Worm (Caenorhabditis elegans) whole organism, L2 larva: ENCODE results near the gene phy-2.

Source experiments
- F13H6.1 ChIP-seq: sonication (generic microtip); optimal IDR thresholded peaks from 2 replicates; lab custom pipeline; 2016; ENCODE audit warnings: missing genetic modification characterization, missing compliant biosample characterization
- R02D3.7 ChIP-seq: fragments of 150-350 bp; optimal IDR thresholded peaks from 2 replicates; lab custom pipeline; 2014; ENCODE audit warnings: missing biosample characterization, missing genetic modification characterization
- Y55F3AM.14 ChIP-seq: fragments of 200-800 bp; sonication (Bioruptor generic); optimal IDR thresholded peaks from 2 replicates; lab custom pipeline; 2018; ENCODE audit warnings: mild to moderate bottlenecking, missing genetic modification characterization, missing compliant biosample characterization
- ZK546.5 ChIP-seq: sonication (generic microtip); optimal IDR thresholded peaks from 2 replicates; lab custom pipeline; 2017; ENCODE audit warnings: missing biosample characterization, missing genetic modification characterization
- aly-2 ChIP-seq: fragments of 150-350 bp; optimal IDR thresholded peaks from 2 replicates; lab custom pipeline; 2014; ENCODE audit warnings: missing biosample characterization, missing genetic modification characterization
- blmp-1 ChIP-seq: sonication (generic microtip); optimal IDR thresholded peaks from 2 replicates; lab custom pipeline; 2017; ENCODE audit warnings: missing genetic modification characterization, mild to moderate bottlenecking, missing compliant biosample characterization, antibody characterized with exemption, moderate library complexity; ENCODE audit not compliant: insufficient read depth
- ceh-16 ChIP-seq: fragments of 150-350 bp; optimal IDR thresholded peaks from 2 replicates; lab custom pipeline; 2014; ENCODE audit warnings: missing biosample characterization, missing genetic modification characterization
- crh-2 ChIP-seq: sonication (generic microtip); optimal IDR thresholded peaks from 2 replicates; lab custom pipeline; 2017; ENCODE audit warnings: missing biosample characterization, missing genetic modification characterization
- egl-27 ChIP-seq: sonication (generic microtip); optimal IDR thresholded peaks from 3 replicates; lab custom pipeline; 2017; ENCODE audit warnings: missing biosample characterization, missing genetic modification reagents, missing genetic modification characterization
- elt-3 ChIP-seq: sonication (generic microtip); optimal IDR thresholded peaks from 2 replicates; lab custom pipeline; 2017; ENCODE audit warnings: missing biosample characterization, missing genetic modification characterization
- fos-1 ChIP-seq: fragments of 150-350 bp; optimal IDR thresholded peaks from 2 replicates; lab custom pipeline; 2014; ENCODE audit warnings: missing biosample characterization, missing genetic modification characterization
- gmeb-1 ChIP-seq: fragments of 150-350 bp; optimal IDR thresholded peaks from 2 replicates; lab custom pipeline; 2014; ENCODE audit warnings: missing biosample characterization, missing genetic modification characterization
- lin-11 ChIP-seq: fragments of 150-350 bp; sonication (generic microtip); optimal IDR thresholded peaks from 2 replicates; lab custom pipeline; 2014; ENCODE audit warnings: missing biosample characterization, missing genetic modification characterization, inconsistent platforms, mixed read lengths
- lin-13 ChIP-seq: fragments of 150-350 bp; optimal IDR thresholded peaks from 2 replicates; lab custom pipeline; 2014; ENCODE audit warnings: missing biosample characterization, missing genetic modification reagents, missing genetic modification characterization
- mdl-1 ChIP-seq, 2 experiments: fragments of 150-350 bp in 1 of 2; sonication (generic microtip) in 1 of 2; optimal IDR thresholded peaks; 2 replicates each; lab custom pipeline; 2017; ENCODE audit warnings: missing biosample characterization in 2 of 2, missing genetic modification characterization in 2 of 2
- nhr-10 ChIP-seq: sonication (generic microtip); optimal IDR thresholded peaks from 2 replicates; lab custom pipeline; 2017; ENCODE audit warnings: missing biosample characterization, missing genetic modification characterization
- nhr-129 ChIP-seq: fragments of 150-350 bp; optimal IDR thresholded peaks from 2 replicates; lab custom pipeline; 2014; ENCODE audit warnings: missing biosample characterization, missing genetic modification characterization
- nhr-23 ChIP-seq: fragments of 150-350 bp; optimal IDR thresholded peaks from 2 replicates; lab custom pipeline; 2014; ENCODE audit warnings: missing biosample characterization, missing genetic modification reagents, missing genetic modification characterization
- nhr-237 ChIP-seq: fragments of 150-350 bp; optimal IDR thresholded peaks from 2 replicates; lab custom pipeline; 2014; ENCODE audit warnings: missing biosample characterization, missing genetic modification characterization
- nhr-25 ChIP-seq: fragments of 150-350 bp; sonication (generic microtip); optimal IDR thresholded peaks from 3 replicates; lab custom pipeline; 2014; ENCODE audit warnings: missing biosample characterization, missing genetic modification characterization
- nhr-6 ChIP-seq: fragments of 150-350 bp; optimal IDR thresholded peaks from 2 replicates; lab custom pipeline; 2014; ENCODE audit warnings: missing biosample characterization, missing genetic modification characterization
- nhr-77 ChIP-seq: fragments of 150-350 bp; optimal IDR thresholded peaks from 2 replicates; lab custom pipeline; 2014; ENCODE audit warnings: missing biosample characterization, missing genetic modification characterization
- peb-1 ChIP-seq: fragments of 150-350 bp; optimal IDR thresholded peaks from 2 replicates; lab custom pipeline; 2014; ENCODE audit warnings: missing biosample characterization, missing genetic modification characterization
- sem-4 ChIP-seq: fragments of 150-350 bp; optimal IDR thresholded peaks from 2 replicates; lab custom pipeline; 2014; ENCODE audit warnings: missing biosample characterization, missing genetic modification reagents, missing genetic modification characterization
- skn-1 ChIP-seq: sonication (generic microtip); optimal IDR thresholded peaks from 2 replicates; lab custom pipeline; 2017; ENCODE audit warnings: missing biosample characterization, missing genetic modification characterization
- sma-9 ChIP-seq, 2 experiments: fragments of 150-350 bp in 1 of 2; sonication (generic microtip) in 1 of 2; optimal IDR thresholded peaks; 2 replicates each; lab custom pipeline; 2014 to 2016; ENCODE audit warnings: missing genetic modification characterization in 2 of 2, mild to moderate bottlenecking in 1 of 2, missing biosample characterization in 1 of 2, missing compliant biosample characterization in 1 of 2, missing genetic modification reagents in 1 of 2, moderate library complexity in 1 of 2
- snpc-4 ChIP-seq: fragments of 150-350 bp; optimal IDR thresholded peaks from 2 replicates; lab custom pipeline; 2014; ENCODE audit warnings: missing biosample characterization, missing genetic modification characterization
- unc-62 ChIP-seq: fragments of 150-350 bp; optimal IDR thresholded peaks from 2 replicates; lab custom pipeline; 2014; ENCODE audit warnings: missing biosample characterization, missing genetic modification reagents, missing genetic modification characterization
- ztf-1 ChIP-seq: fragments of 200-800 bp; sonication (Bioruptor generic); conservative IDR thresholded peaks from 2 replicates; pipeline ENCODE4 v1.3.6; 2022; ENCODE audit warnings: missing genetic modification characterization, missing compliant biosample characterization

phy-2 gene

ce11 chrIV:12203968-12204367 is 11.8 kb downstream of the phy-2 start:
- TF ChIP-seq R02D3.7 = no peak
- TF ChIP-seq nhr-129 = peak; percentile 43

- no peak for TF ChIP-seq R02D3.7
These were observed 12.8 kb downstream of the phy-2 start, which contains the start of gene F35G2.1 for ce11 chrIV:12202949-12203348. Gene F35G2.1, plus strand, starts transcription at chrIV:12203249.

ce11 chrIV:12202000-12202399 is 13.8 kb downstream of the phy-2 start:
- TF ChIP-seq F13H6.1 (tag; lab: Kevin White, UChicago) (peak; percentile 53), nhr-129 (peak; percentile 29), nhr-25 (tag; lab: Kevin White, UChicago) (no peak), unc-62 (GFP tag; lab: Kevin White, UChicago) (no peak), sma-9 (GFP tag; optimal IDR thresholded peaks at IDR 0.05; lab: Kevin White, UChicago) (peak; percentile 23), sma-9 (tag; optimal IDR thresholded peaks at IDR 0.05; lab: Kevin White, UChicago) (no peak), R02D3.7 (no peak), lin-13 (GFP tag; lab: Kevin White, UChicago) (no peak)
- TF ChIP-seq, all 48 proteins: peak for 3

- no peak for TF ChIP-seq peb-1 (tag; lab: Kevin White, UChicago)
- TF ChIP-seq nhr-129 = peak; percentile 65
- TF ChIP-seq F13H6.1 (tag; lab: Kevin White, UChicago) = peak; percentile 77
These were observed 15.0 kb downstream of the phy-2 start for ce11 chrIV:12200812-12201211.

- TF ChIP-seq sma-9 (GFP tag; optimal IDR thresholded peaks at IDR 0.05; lab: Kevin White, UChicago) (peak; percentile 59), sma-9 (tag; optimal IDR thresholded peaks at IDR 0.05; lab: Kevin White, UChicago) (no peak), nhr-77 (tag; lab: Kevin White, UChicago) (no peak), gmeb-1 (no peak), F13H6.1 (tag; lab: Kevin White, UChicago) (peak; percentile 59), nhr-237 (tag; lab: Kevin White, UChicago) (no peak), fos-1 (tag; lab: Kevin White, UChicago) (peak; percentile 17), nhr-129 (peak; percentile 28), egl-27 (tag; lab: Kevin White, UChicago) (no peak), lin-13 (GFP tag; lab: Kevin White, UChicago) (no peak), crh-2 (tag; lab: Kevin White, UChicago) (peak; percentile 9)
These were observed 16.1 kb downstream of the phy-2 start for ce11 chrIV:12199538-12200158.

ce11 chrIV:12198816-12199215 is 17.0 kb downstream of the phy-2 start:
- TF ChIP-seq sem-4 (tag; lab: Kevin White, UChicago) (no peak), nhr-10 (tag; lab: Kevin White, UChicago) (no peak), mdl-1 (tag; optimal IDR thresholded peaks at IDR 0.05; lab: Kevin White, UChicago) (no peak), skn-1 (tag; lab: Kevin White, UChicago) (no peak), ceh-16 (tag; lab: Kevin White, UChicago) (no peak), nhr-23 (tag; lab: Kevin White, UChicago) (no peak), lin-11 (no peak), sma-9 (GFP tag; optimal IDR thresholded peaks at IDR 0.05; lab: Kevin White, UChicago) (peak; percentile 17), sma-9 (tag; optimal IDR thresholded peaks at IDR 0.05; lab: Kevin White, UChicago) (no peak), F13H6.1 (tag; lab: Kevin White, UChicago) (peak; percentile 51), nhr-6 (tag; lab: Kevin White, UChicago) (no peak), blmp-1 (tag; lab: Kevin White, UChicago) (no peak), snpc-4 (no peak), gmeb-1 (no peak), nhr-129 (peak; percentile 71), elt-3 (tag; lab: Kevin White, UChicago) (no peak), ZK546.5 (tag; lab: Kevin White, UChicago) (no peak), nhr-77 (tag; lab: Kevin White, UChicago) (no peak), ztf-1 (no peak), Y55F3AM.14 (GFP tag; lab: Kevin White, UChicago) (no peak), aly-2 (tag; lab: Kevin White, UChicago) (no peak)
- TF ChIP-seq, all 48 proteins: peak for 3
